Worm (Caenorhabditis elegans): ENCODE results near the gene B0353.1.

- TF ChIP-seq lsy-27 (tag; optimal IDR thresholded peaks at IDR 0.05; ENCODE audit: borderline replicate concordance, insufficient read depth) (no peak), ZK185.1 (tag; optimal IDR thresholded peaks at IDR 0.05; ENCODE audit: poor library complexity, severe bottlenecking) (no peak), lin-54 (GFP tag; optimal IDR thresholded peaks at IDR 0.05) (no peak), ztf-26 (tag; optimal IDR thresholded peaks at IDR 0.05) (no peak), snpc-1.1 (tag; optimal IDR thresholded peaks at IDR 0.05; ENCODE audit: insufficient read depth) (no peak), ets-4 (GFP tag; optimal IDR thresholded peaks at IDR 0.05) (no peak), ztf-22 (GFP tag; optimal IDR thresholded peaks at IDR 0.05) (no peak), repo-1 (tag; optimal IDR thresholded peaks at IDR 0.05) (no peak), lin-26 (GFP tag; IDR thresholded peaks at IDR 0.05) (no peak), ama-1 (optimal IDR thresholded peaks at IDR 0.05) (no peak), ama-1 (GFP tag; optimal IDR thresholded peaks at IDR 0.05) (no peak), Y95B8A.8 (GFP tag; IDR thresholded peaks at IDR 0.05) (no peak), atf-7 (tag; optimal IDR thresholded peaks at IDR 0.05) (no peak), dox-1 (GFP tag; IDR thresholded peaks at IDR 0.05) (no peak), snpc-1.3 (tag; optimal IDR thresholded peaks at IDR 0.05; ENCODE audit: insufficient read depth) (no peak)
Observed at ce11 chrIII:577467-577866, 21.7 kb downstream of the B0353.1 start, which contains the start of gene gtf-2H5.

All from whole organism, young adult.